Worm (Caenorhabditis elegans): ENCODE data around the gene nhr-195.
A peak's percentile ranks its signal among the peaks of the same experiment; 100 is the strongest.

The nhr-195 gene

DNA sequence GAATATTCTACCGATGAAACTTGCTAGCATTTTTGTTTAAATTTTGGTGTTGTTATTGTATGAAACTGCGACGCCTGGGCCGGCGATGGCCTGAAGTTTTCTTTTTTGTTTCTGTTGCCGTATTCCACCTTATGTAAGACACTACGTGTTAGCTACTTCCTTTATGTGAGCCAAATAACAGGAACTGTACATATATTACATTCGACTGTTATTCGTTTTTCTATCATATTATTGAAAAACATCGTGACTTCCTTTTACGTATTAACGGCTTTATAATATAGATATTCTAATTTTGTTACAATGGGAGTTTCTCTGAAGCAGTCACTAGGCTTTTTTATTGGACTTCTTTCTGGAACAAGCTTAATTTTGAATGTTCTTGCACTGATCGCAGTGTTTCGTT, 33.1 kb upstream of the nhr-195 start, which contains the start of gene srx-3:
TSS of gene srx-3 (plus strand) at position 301 of the 400 bp plus-strand sequence.
- no peak for TF ChIP-seq nhr-25 (tag; optimal IDR thresholded peaks at IDR 0.05)
- TF ChIP-seq ceh-16 (tag; optimal IDR thresholded peaks at IDR 0.05) = no peak
- TF ChIP-seq elt-1 (tag; optimal IDR thresholded peaks at IDR 0.05) = no peak
- TF ChIP-seq unc-55 (GFP tag; optimal IDR thresholded peaks at IDR 0.05) = no peak

DNA sequence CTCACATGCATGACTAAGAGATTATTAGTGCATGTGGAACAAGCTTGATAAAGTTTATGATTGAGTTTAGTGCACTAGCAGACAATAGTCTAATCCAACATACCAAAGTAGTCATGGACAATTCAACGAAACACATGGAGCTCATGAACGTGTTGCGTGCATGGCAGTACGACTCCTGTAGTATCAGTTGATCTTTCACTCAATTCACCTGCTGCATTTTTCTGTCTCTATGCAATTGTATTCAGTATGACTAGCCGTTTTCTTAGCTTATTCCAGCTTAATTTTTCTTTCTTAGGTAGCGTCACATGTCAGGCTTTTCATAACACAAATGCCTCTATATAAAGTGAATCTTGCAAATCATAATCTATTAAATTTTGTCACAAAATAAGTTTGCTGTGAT, 31.1 kb upstream of the nhr-195 start, which contains the start of gene srx-1:
TSS of gene srx-1 (plus strand) at position 382 of the 400 bp plus-strand sequence.
- TF ChIP-seq nhr-12 (tag; optimal IDR thresholded peaks at IDR 0.05) (no peak), unc-62 (GFP tag; optimal IDR thresholded peaks at IDR 0.05) (no peak), ama-1 (optimal IDR thresholded peaks at IDR 0.05) (no peak), sem-4 (tag; optimal IDR thresholded peaks at IDR 0.05) (no peak), nhr-10 (tag; optimal IDR thresholded peaks at IDR 0.05) (no peak), egl-27 (tag; optimal IDR thresholded peaks at IDR 0.05) (no peak), ztf-11 (tag; optimal IDR thresholded peaks at IDR 0.05) (no peak), C34F6.9 (tag; optimal IDR thresholded peaks at IDR 0.05) (no peak), skn-1 (tag; optimal IDR thresholded peaks at IDR 0.05) (no peak), nhr-23 (tag; optimal IDR thresholded peaks at IDR 0.05) (no peak), R02D3.7 (tag; optimal IDR thresholded peaks at IDR 0.05) (no peak), fos-1 (tag; optimal IDR thresholded peaks at IDR 0.05) (no peak), nhr-77 (tag; optimal IDR thresholded peaks at IDR 0.05) (no peak), lin-11 (tag; optimal IDR thresholded peaks at IDR 0.05) (no peak), sma-9 (GFP tag; optimal IDR thresholded peaks at IDR 0.05) (no peak), sma-9 (tag; optimal IDR thresholded peaks at IDR 0.05) (no peak), nhr-237 (tag; optimal IDR thresholded peaks at IDR 0.05) (no peak)

DNA sequence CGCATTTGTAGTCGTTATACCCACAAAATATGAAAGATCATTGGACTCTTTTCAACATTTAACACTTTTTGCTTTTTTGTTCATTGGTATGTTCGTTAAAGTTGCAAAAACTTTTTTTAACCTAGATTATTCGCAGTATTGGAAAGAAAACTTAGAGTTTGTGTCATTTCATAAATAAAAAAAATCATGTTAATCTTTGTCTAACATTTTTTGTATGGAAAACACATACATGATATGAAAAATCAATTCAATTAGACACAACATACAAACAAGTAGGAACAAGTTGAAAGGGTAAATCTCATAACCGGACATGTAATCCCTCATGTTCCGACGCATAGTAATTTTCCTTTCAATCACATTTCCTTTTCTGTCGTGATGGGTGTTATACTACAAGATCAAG, 29.0 kb upstream of the nhr-195 start, which contains the start of gene F59E11.2:
TSS of gene F59E11.2 (plus strand) at position 301 of the 400 bp plus-strand sequence.
- TF ChIP-seq nhr-21 (tag; optimal IDR thresholded peaks at IDR 0.05) (no peak), nhr-11 (tag; optimal IDR thresholded peaks at IDR 0.05) (no peak), egl-27 (tag; optimal IDR thresholded peaks at IDR 0.05) (no peak), nhr-6 (tag; optimal IDR thresholded peaks at IDR 0.05) (no peak), blmp-1 (tag; optimal IDR thresholded peaks at IDR 0.05; ENCODE audit: insufficient read depth) (no peak), unc-39 (tag; optimal IDR thresholded peaks at IDR 0.05) (no peak)

DNA sequence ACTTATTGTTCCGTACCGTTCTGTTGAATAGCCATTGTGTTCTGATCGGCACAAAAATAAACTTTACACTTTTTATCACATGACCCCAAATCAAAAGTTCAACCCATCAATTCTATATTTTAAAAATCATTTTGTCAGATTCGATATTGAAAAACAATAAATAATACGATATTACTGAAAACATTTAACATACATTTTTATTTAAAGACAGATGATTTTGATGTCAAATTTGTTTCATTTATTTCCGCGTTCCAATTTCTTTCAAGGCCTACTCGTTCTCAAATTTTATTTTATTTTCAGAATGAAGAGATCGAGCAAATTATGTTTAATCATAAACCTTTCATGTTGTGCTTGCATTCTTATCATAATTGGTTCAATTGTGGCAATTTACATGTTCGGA, 22.6 kb upstream of the nhr-195 start, which contains the start of gene F59E11.5:
TSS of gene F59E11.5 (plus strand) at position 301 of the 400 bp plus-strand sequence.
- TF ChIP-seq nhr-11 (tag; optimal IDR thresholded peaks at IDR 0.05) (no peak), nhr-25 (tag; optimal IDR thresholded peaks at IDR 0.05) (peak; percentile 35)

DNA sequence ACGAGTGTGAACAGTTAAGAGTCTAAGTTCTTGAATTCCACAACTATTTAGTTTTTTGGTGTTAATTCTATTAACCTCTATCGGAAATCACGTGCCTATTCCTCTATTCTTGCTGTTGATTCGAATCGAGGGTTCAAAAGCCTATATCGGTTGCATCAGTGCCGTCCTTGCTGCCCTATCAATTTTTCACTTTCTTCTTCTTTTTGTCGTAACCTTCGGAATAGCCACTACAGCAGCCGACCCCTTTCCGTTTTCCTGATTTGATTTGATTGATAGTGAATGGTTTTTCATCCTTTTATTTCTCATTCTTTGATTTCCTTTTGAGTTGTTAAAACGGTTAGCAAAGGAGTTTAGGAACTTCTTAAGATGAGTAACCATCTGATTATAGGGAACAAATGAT, 22.1 kb upstream of the nhr-195 start:
- TF ChIP-seq nhr-25 (tag; optimal IDR thresholded peaks at IDR 0.05) (peak; percentile 33), unc-62 (GFP tag; optimal IDR thresholded peaks at IDR 0.05) (no peak), F13H6.1 (tag; optimal IDR thresholded peaks at IDR 0.05) (no peak), sem-4 (tag; optimal IDR thresholded peaks at IDR 0.05) (peak; percentile 10), sma-9 (GFP tag; optimal IDR thresholded peaks at IDR 0.05) (peak; percentile 42), sma-9 (tag; optimal IDR thresholded peaks at IDR 0.05) (no peak), nhr-21 (tag; optimal IDR thresholded peaks at IDR 0.05) (peak; percentile 45), blmp-1 (tag; optimal IDR thresholded peaks at IDR 0.05; ENCODE audit: insufficient read depth) (peak; percentile 91), nhr-23 (tag; optimal IDR thresholded peaks at IDR 0.05) (no peak), sma-3 (GFP tag; optimal IDR thresholded peaks at IDR 0.05) (peak; percentile 33), C34F6.9 (tag; optimal IDR thresholded peaks at IDR 0.05) (no peak), nhr-12 (tag; optimal IDR thresholded peaks at IDR 0.05) (no peak), crh-2 (tag; optimal IDR thresholded peaks at IDR 0.05) (peak; percentile 15)

DNA sequence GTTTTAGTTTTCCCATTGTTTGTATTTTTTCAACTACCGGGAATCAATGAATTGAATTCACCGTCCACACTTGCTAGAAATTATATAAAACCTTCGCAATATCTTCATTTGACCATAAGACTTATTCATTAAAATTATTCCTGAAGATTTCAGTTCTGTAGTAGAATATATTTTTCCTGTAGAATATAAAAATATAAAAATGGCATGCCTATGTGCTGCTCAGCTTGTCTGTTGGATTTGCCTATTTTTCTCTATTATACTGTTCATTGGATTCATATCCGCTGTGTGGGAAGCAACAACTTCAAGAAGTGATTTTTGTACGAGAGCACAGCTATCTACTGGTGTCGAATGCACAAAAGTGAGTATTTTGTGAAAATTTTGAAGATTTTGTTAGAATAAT, 19.5 kb upstream of the nhr-195 start, which contains the start of gene F59E11.6:
TSS of gene F59E11.6 (plus strand) at position 111 of the 400 bp plus-strand sequence.
- TF ChIP-seq mdl-1 (tag; optimal IDR thresholded peaks at IDR 0.05) (no peak), peb-1 (tag; optimal IDR thresholded peaks at IDR 0.05) (no peak), Y55F3AM.14 (GFP tag; optimal IDR thresholded peaks at IDR 0.05) (no peak), elt-3 (tag; optimal IDR thresholded peaks at IDR 0.05) (no peak), skn-1 (tag; optimal IDR thresholded peaks at IDR 0.05) (no peak), blmp-1 (tag; optimal IDR thresholded peaks at IDR 0.05; ENCODE audit: insufficient read depth) (no peak), lin-11 (tag; optimal IDR thresholded peaks at IDR 0.05) (no peak), sem-4 (tag; optimal IDR thresholded peaks at IDR 0.05) (no peak), nhr-21 (tag; optimal IDR thresholded peaks at IDR 0.05) (no peak), nhr-77 (tag; optimal IDR thresholded peaks at IDR 0.05) (no peak), R02D3.7 (tag; optimal IDR thresholded peaks at IDR 0.05) (no peak), nhr-6 (tag; optimal IDR thresholded peaks at IDR 0.05) (no peak), nhr-237 (tag; optimal IDR thresholded peaks at IDR 0.05) (no peak), lin-39 (tag; optimal IDR thresholded peaks at IDR 0.05) (no peak), mbf-1 (tag; optimal IDR thresholded peaks at IDR 0.05) (no peak), ceh-16 (tag; optimal IDR thresholded peaks at IDR 0.05) (no peak), fos-1 (tag; optimal IDR thresholded peaks at IDR 0.05) (no peak)

Measured in whole organism, L2 larva.